Worm (Caenorhabditis elegans) whole organism, L1 larva: ENCODE results near the gene K08H10.6.

Source experiments
- C04F5.9 ChIP-seq: sonication (generic microtip); optimal IDR thresholded peaks from 2 replicates; lab custom pipeline; 2016; ENCODE audit warnings: missing genetic modification characterization, missing compliant biosample characterization
- C16A3.4 ChIP-seq: fragments of 150-350 bp; optimal IDR thresholded peaks from 2 replicates; lab custom pipeline; 2014; ENCODE audit warnings: missing biosample characterization, missing genetic modification characterization
- F16B12.6 ChIP-seq: fragments of 150-350 bp; optimal IDR thresholded peaks from 2 replicates; lab custom pipeline; 2014; ENCODE audit warnings: missing biosample characterization, missing genetic modification characterization
- Y116A8C.19 ChIP-seq: sonication (generic microtip); optimal IDR thresholded peaks from 2 replicates; lab custom pipeline; 2016; ENCODE audit warnings: missing compliant biosample characterization, missing genetic modification characterization, borderline replicate concordance
- aha-1 ChIP-seq: fragments of 150-350 bp; optimal IDR thresholded peaks from 2 replicates; lab custom pipeline; 2014; ENCODE audit warnings: missing biosample characterization, missing genetic modification characterization
- blmp-1 ChIP-seq: fragments of 150-350 bp; optimal IDR thresholded peaks from 2 replicates; lab custom pipeline; 2014; ENCODE audit warnings: missing biosample characterization, missing genetic modification characterization
- ceh-63 ChIP-seq: fragments of 200-800 bp; sonication (Bioruptor generic); optimal IDR thresholded peaks from 2 replicates; lab custom pipeline; 2018; ENCODE audit warnings: mild to moderate bottlenecking, missing genetic modification characterization, missing compliant biosample characterization
- ceh-82 ChIP-seq, 3 experiments: fragments of 150-350 bp in 1 of 3; sonication (generic microtip) in 2 of 3; optimal IDR thresholded peaks; 2 replicates each; lab custom pipeline; 2014 to 2017; ENCODE audit warnings: missing biosample characterization in 3 of 3, missing genetic modification characterization in 3 of 3
- ces-1 ChIP-seq: fragments of 150-350 bp; optimal IDR thresholded peaks from 2 replicates; lab custom pipeline; 2014; ENCODE audit warnings: missing biosample characterization, missing genetic modification reagents, missing genetic modification characterization
- dpl-1 ChIP-seq, 3 experiments: fragments of 150-350 bp in 2 of 3; sonication (generic microtip) in 1 of 3; optimal IDR thresholded peaks; 2 replicates each; lab custom pipeline; 2014 to 2017; ENCODE audit warnings: missing biosample characterization in 3 of 3, missing genetic modification characterization in 3 of 3, missing genetic modification reagents in 3 of 3
- dsc-1 ChIP-seq: sonication (generic microtip); optimal IDR thresholded peaks from 2 replicates; lab custom pipeline; 2016; ENCODE audit warnings: mild to moderate bottlenecking, missing genetic modification characterization, missing compliant biosample characterization
- egl-13 ChIP-seq: sonication (generic microtip); optimal IDR thresholded peaks from 2 replicates; lab custom pipeline; 2016; ENCODE audit warnings: missing genotype, missing genetic modification reagents, missing genetic modification characterization, missing compliant biosample characterization
- egl-27 ChIP-seq, 2 experiments: fragments of 150-350 bp in 1 of 2; sonication (generic microtip); optimal IDR thresholded peaks; 3 replicates each; lab custom pipeline; 2017 to 2018; ENCODE audit warnings: missing biosample characterization in 2 of 2, missing genetic modification characterization in 2 of 2, missing genetic modification reagents in 2 of 2
- ets-5 ChIP-seq: fragments of 200-800 bp; sonication (Bioruptor generic); IDR thresholded peaks from 2 replicates; pipeline ENCODE4 v1.3.6; 2022; ENCODE audit warnings: missing genetic modification characterization, missing compliant biosample characterization
- fkh-4 ChIP-seq: sonication (generic microtip); optimal IDR thresholded peaks from 2 replicates; lab custom pipeline; 2016; ENCODE audit warnings: missing compliant biosample characterization, missing genetic modification characterization, borderline replicate concordance
- fos-1 ChIP-seq: fragments of 150-350 bp; optimal IDR thresholded peaks from 2 replicates; lab custom pipeline; 2014; ENCODE audit warnings: missing biosample characterization, missing genetic modification characterization
- grh-1 ChIP-seq: fragments of 200-800 bp; sonication (Bioruptor generic); IDR thresholded peaks from 2 replicates; pipeline ENCODE4 v1.3.6; 2022; ENCODE audit warnings: missing genetic modification reagents, missing genetic modification characterization, missing compliant biosample characterization
- hlh-17 ChIP-seq: fragments of 200-800 bp; sonication (Bioruptor generic); optimal IDR thresholded peaks from 2 replicates; lab custom pipeline; 2018; ENCODE audit warnings: missing genetic modification characterization, mild to moderate bottlenecking, missing compliant biosample characterization, moderate library complexity, borderline replicate concordance
- hlh-4 ChIP-seq: sonication (generic microtip); optimal IDR thresholded peaks from 2 replicates; lab custom pipeline; 2016; ENCODE audit warnings: mild to moderate bottlenecking, missing genetic modification characterization, missing compliant biosample characterization
- irx-1 ChIP-seq: sonication (generic microtip); optimal IDR thresholded peaks from 2 replicates; lab custom pipeline; 2016; ENCODE audit warnings: missing genetic modification characterization, missing compliant biosample characterization
- isw-1 ChIP-seq: fragments of 200-800 bp; sonication (Bioruptor generic); IDR thresholded peaks from 2 replicates; pipeline ENCODE4 v1.3.6; 2022; ENCODE audit warnings: missing genetic modification characterization, missing compliant biosample characterization
- lin-13 ChIP-seq: fragments of 150-350 bp; optimal IDR thresholded peaks from 2 replicates; lab custom pipeline; 2014; ENCODE audit warnings: missing biosample characterization, missing genetic modification reagents, missing genetic modification characterization
- lin-35 ChIP-seq, 2 experiments: fragments of 150-350 bp; optimal IDR thresholded peaks; 2 replicates each; lab custom pipeline; 2014; ENCODE audit warnings: missing biosample characterization in 2 of 2, missing genetic modification characterization in 2 of 2, missing genetic modification reagents in 2 of 2
- lir-3 ChIP-seq: sonication (generic microtip); optimal IDR thresholded peaks from 2 replicates; lab custom pipeline; 2016; ENCODE audit warnings: mild to moderate bottlenecking, missing genetic modification characterization, moderate library complexity, missing compliant biosample characterization; ENCODE audit not compliant: poor library complexity
- lsy-2 ChIP-seq, 2 experiments: fragments of 150-350 bp; optimal IDR thresholded peaks; 2 replicates each; lab custom pipeline; 2014; ENCODE audit warnings: missing biosample characterization in 2 of 2, missing genetic modification characterization in 2 of 2
- mab-9 ChIP-seq: fragments of 200-800 bp; sonication (Bioruptor generic); IDR thresholded peaks from 2 replicates; pipeline ENCODE4 v1.3.6; 2022; ENCODE audit warnings: missing genetic modification reagents, missing genetic modification characterization, missing compliant biosample characterization
- mef-2 ChIP-seq: fragments of 150-350 bp; optimal IDR thresholded peaks from 2 replicates; lab custom pipeline; 2014; ENCODE audit warnings: missing biosample characterization, missing genetic modification characterization
- mep-1 ChIP-seq: fragments of 150-350 bp; optimal IDR thresholded peaks from 2 replicates; lab custom pipeline; 2014; ENCODE audit warnings: missing biosample characterization, missing genetic modification characterization
- nhr-11 ChIP-seq: fragments of 150-350 bp; optimal IDR thresholded peaks from 2 replicates; lab custom pipeline; 2014; ENCODE audit warnings: missing biosample characterization, missing genetic modification characterization
- nhr-19 ChIP-seq: fragments of 200-800 bp; sonication (Bioruptor generic); conservative IDR thresholded peaks from 2 replicates; pipeline ENCODE4 v1.3.6; 2022; ENCODE audit warnings: missing genetic modification characterization, missing compliant biosample characterization
- nhr-20 ChIP-seq: sonication (generic microtip); optimal IDR thresholded peaks from 2 replicates; lab custom pipeline; 2016; ENCODE audit warnings: mild to moderate bottlenecking, missing genetic modification characterization, missing compliant biosample characterization
- nhr-237 ChIP-seq: fragments of 150-350 bp; optimal IDR thresholded peaks from 2 replicates; lab custom pipeline; 2014; ENCODE audit warnings: missing biosample characterization, missing genetic modification characterization
- nhr-28 ChIP-seq: fragments of 150-350 bp; optimal IDR thresholded peaks from 2 replicates; lab custom pipeline; 2014; ENCODE audit warnings: missing biosample characterization, missing genetic modification characterization
- nhr-47 ChIP-seq: sonication (generic microtip); optimal IDR thresholded peaks from 2 replicates; lab custom pipeline; 2016; ENCODE audit warnings: mild to moderate bottlenecking, missing genetic modification characterization, moderate library complexity, missing compliant biosample characterization
- nhr-77 ChIP-seq: fragments of 150-350 bp; optimal IDR thresholded peaks from 2 replicates; lab custom pipeline; 2014; ENCODE audit warnings: missing biosample characterization, missing genetic modification characterization
- nhr-84 ChIP-seq: sonication (generic microtip); optimal IDR thresholded peaks from 2 replicates; lab custom pipeline; 2017; ENCODE audit warnings: missing biosample characterization, missing genetic modification characterization
- nhr-90 ChIP-seq: sonication (generic microtip); optimal IDR thresholded peaks from 2 replicates; lab custom pipeline; 2016; ENCODE audit warnings: mild to moderate bottlenecking, missing genetic modification characterization, missing compliant biosample characterization; ENCODE audit not compliant: poor library complexity
- snpc-4 ChIP-seq: fragments of 150-350 bp; optimal IDR thresholded peaks from 2 replicates; lab custom pipeline; 2014; ENCODE audit warnings: missing biosample characterization, missing genetic modification characterization
- snu-23 ChIP-seq: sonication (generic microtip); optimal IDR thresholded peaks from 2 replicates; lab custom pipeline; 2016; ENCODE audit warnings: missing genetic modification characterization, missing compliant biosample characterization
- sox-4 ChIP-seq: sonication (generic microtip); optimal IDR thresholded peaks from 2 replicates; lab custom pipeline; 2016; ENCODE audit warnings: missing genetic modification characterization, missing compliant biosample characterization
- sptf-1 ChIP-seq: fragments of 150-350 bp; optimal IDR thresholded peaks from 2 replicates; lab custom pipeline; 2014; ENCODE audit warnings: missing biosample characterization, missing genetic modification characterization
- sup-37 ChIP-seq: fragments of 200-800 bp; sonication (Bioruptor generic); optimal IDR thresholded peaks from 2 replicates; lab custom pipeline; 2018; ENCODE audit warnings: mild to moderate bottlenecking, missing genetic modification characterization, missing compliant biosample characterization
- tbx-2 ChIP-seq: sonication (generic microtip); optimal IDR thresholded peaks from 2 replicates; lab custom pipeline; 2016; ENCODE audit warnings: missing genetic modification characterization, missing compliant biosample characterization
- tlp-1 ChIP-seq: fragments of 150-350 bp; optimal IDR thresholded peaks from 2 replicates; lab custom pipeline; 2014; ENCODE audit warnings: missing biosample characterization, missing genetic modification characterization
- unc-130 ChIP-seq: fragments of 150-350 bp; optimal IDR thresholded peaks from 2 replicates; lab custom pipeline; 2017; ENCODE audit warnings: missing biosample characterization, missing genetic modification characterization, inconsistent platforms
- unc-30 ChIP-seq: sonication (generic microtip); optimal IDR thresholded peaks from 2 replicates; lab custom pipeline; 2017; ENCODE audit warnings: missing biosample characterization, missing genetic modification characterization
- unc-86 ChIP-seq: sonication (generic microtip); optimal IDR thresholded peaks from 2 replicates; lab custom pipeline; 2016; ENCODE audit warnings: missing genetic modification characterization, missing compliant biosample characterization
- unc-98 ChIP-seq: fragments of 200-800 bp; sonication (Bioruptor generic); IDR thresholded peaks from 2 replicates; pipeline ENCODE4 v1.3.6; 2022; ENCODE audit warnings: missing genetic modification characterization, missing compliant biosample characterization
- vab-15 ChIP-seq: sonication (generic microtip); optimal IDR thresholded peaks from 2 replicates; lab custom pipeline; 2017; ENCODE audit warnings: missing genotype, mild to moderate bottlenecking, missing genetic modification characterization, missing compliant biosample characterization
- xbp-1 ChIP-seq: sonication (generic microtip); optimal IDR thresholded peaks from 2 replicates; lab custom pipeline; 2016; ENCODE audit warnings: missing genetic modification characterization, missing compliant biosample characterization
- zag-1 ChIP-seq: fragments of 150-350 bp; optimal IDR thresholded peaks from 2 replicates; lab custom pipeline; 2014; ENCODE audit warnings: missing biosample characterization, missing genetic modification characterization
- zip-4 ChIP-seq: fragments of 200-800 bp; sonication (Bioruptor generic); optimal IDR thresholded peaks from 2 replicates; lab custom pipeline; 2018; ENCODE audit warnings: mild to moderate bottlenecking, missing genetic modification characterization, moderate library complexity, missing compliant biosample characterization
- ztf-11 ChIP-seq, 2 experiments: sonication (generic microtip); optimal IDR thresholded peaks; 2 replicates each; lab custom pipeline; 2016 to 2017; ENCODE audit warnings: missing genetic modification characterization in 2 of 2, missing biosample characterization in 1 of 2, missing compliant biosample characterization in 1 of 2

The K08H10.6 gene

DNA sequence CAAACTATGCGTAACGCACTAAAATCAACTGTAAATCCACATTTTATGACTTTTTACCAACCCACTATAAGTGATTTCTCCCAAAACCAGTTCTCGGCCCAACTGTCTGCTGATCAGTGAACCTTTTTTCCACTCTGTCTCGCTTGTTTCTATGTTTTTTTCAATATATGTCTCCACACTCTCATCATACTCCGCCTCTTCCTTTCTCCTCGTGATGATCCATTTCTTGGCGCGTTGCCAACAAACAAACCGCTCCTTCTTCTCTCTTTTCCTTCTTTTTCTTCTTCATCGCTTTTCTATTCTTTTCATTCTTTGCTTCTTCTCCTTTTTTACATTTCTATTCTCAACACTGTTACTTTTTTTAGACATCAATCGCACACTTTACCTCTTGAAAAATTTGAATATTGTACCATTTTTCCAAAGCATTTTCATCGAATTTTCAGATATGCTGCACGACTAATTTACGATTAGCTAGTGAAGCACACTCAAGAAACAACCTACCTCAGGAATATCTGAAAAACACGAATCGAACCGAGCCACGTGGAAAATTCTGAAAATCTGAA is 47.6 kb upstream of the K08H10.6 start, which contains the start of gene T06E8.8 (continued):
- TF ChIP-seq zip-4 (GFP tag; lab: Kevin White, UChicago) = no peak
- TF ChIP-seq sup-37 = no peak
- no peak for TF ChIP-seq aha-1 (tag; lab: Kevin White, UChicago)
- peak; percentile 41 for TF ChIP-seq unc-130 (tag; lab: Kevin White, UChicago)
- TF ChIP-seq hlh-17 (GFP tag; lab: Kevin White, UChicago) = no peak
- peak; percentile 21 for TF ChIP-seq irx-1 (tag; lab: Kevin White, UChicago)
- no peak for TF ChIP-seq mab-9 (GFP tag; lab: Robert Waterston, UW)
- TF ChIP-seq ets-5 (GFP tag; lab: Robert Waterston, UW) = no peak
- TF ChIP-seq tlp-1 (tag; lab: Kevin White, UChicago) = no peak
- peak; percentile 78 to 94 for TF ChIP-seq lsy-2 (tag; optimal IDR thresholded peaks at IDR 0.05; lab: Kevin White, UChicago)
- no peak for TF ChIP-seq isw-1 (GFP tag; lab: Robert Waterston, UW)
- peak; percentile 37 for TF ChIP-seq lin-13
- peak; percentile 25 for TF ChIP-seq sox-4 (tag; lab: Kevin White, UChicago)
- TF ChIP-seq nhr-28 (tag; lab: Kevin White, UChicago) = no peak
- no peak for TF ChIP-seq F16B12.6 (tag; lab: Kevin White, UChicago)
- peak; percentile 49 for TF ChIP-seq C16A3.4 (tag; lab: Kevin White, UChicago)
- TF ChIP-seq hlh-4 (tag; lab: Kevin White, UChicago) = no peak
- TF ChIP-seq nhr-90 (tag; lab: Kevin White, UChicago) = peak; percentile 82
- TF ChIP-seq xbp-1 = peak; percentile 64
- TF ChIP-seq unc-86 (tag; lab: Kevin White, UChicago) = no peak
- no peak for TF ChIP-seq sptf-1 (tag; lab: Kevin White, UChicago)
- peak; percentile 82 for TF ChIP-seq tbx-2 (tag; lab: Kevin White, UChicago)
- TF ChIP-seq dpl-1 (GFP tag; optimal IDR thresholded peaks at IDR 0.05; lab: Kevin White, UChicago) = peak; percentile 4 to 54 (median 23)
- no peak for TF ChIP-seq ztf-11 (tag; optimal IDR thresholded peaks at IDR 0.05; lab: Kevin White, UChicago)
- no peak for TF ChIP-seq fos-1
- TF ChIP-seq nhr-237 (tag; lab: Kevin White, UChicago) = no peak
- TF ChIP-seq fkh-4 = no peak
- no peak for TF ChIP-seq dsc-1 (tag; lab: Kevin White, UChicago)
- no peak for TF ChIP-seq lir-3 (tag; lab: Kevin White, UChicago)
- no peak for TF ChIP-seq C04F5.9
- peak; percentile 91 for TF ChIP-seq nhr-20
- peak; percentile 87 for TF ChIP-seq snu-23
- peak; percentile 62 for TF ChIP-seq mep-1
- TF ChIP-seq ces-1 (GFP tag; lab: Kevin White, UChicago) = no peak
- TF ChIP-seq unc-30 (tag; lab: Kevin White, UChicago) = no peak
- TF ChIP-seq nhr-77 (tag; lab: Kevin White, UChicago) = peak; percentile 49
- TF ChIP-seq snpc-4 (tag; lab: Kevin White, UChicago) = peak; percentile 26
- no peak for TF ChIP-seq Y116A8C.19 (tag; lab: Kevin White, UChicago)
- peak; percentile 81 for TF ChIP-seq nhr-19
- TF ChIP-seq blmp-1 (tag; lab: Kevin White, UChicago) = peak; percentile 97
- TF ChIP-seq ceh-82 (tag; optimal IDR thresholded peaks at IDR 0.05; lab: Kevin White, UChicago) = peak in 2 of 3 experiments; percentile 35 to 64
- TF ChIP-seq egl-13 = no peak
- peak; percentile 20 for TF ChIP-seq nhr-11
- TF ChIP-seq grh-1 (GFP tag; lab: Robert Waterston, UW) = peak; percentile 93
- TF ChIP-seq vab-15 (tag; lab: Kevin White, UChicago) = no peak
- no peak for TF ChIP-seq zag-1
- no peak for TF ChIP-seq nhr-84
- peak; percentile 73 for TF ChIP-seq nhr-47 (tag; lab: Kevin White, UChicago)
- TF ChIP-seq mef-2 (tag; lab: Kevin White, UChicago) = no peak
- no peak for TF ChIP-seq unc-98
- no peak for TF ChIP-seq egl-27 (tag; optimal IDR thresholded peaks at IDR 0.05; lab: Kevin White, UChicago)
- TF ChIP-seq ceh-63 = no peak
- peak; percentile 46 to 71 for TF ChIP-seq lin-35 (GFP tag; optimal IDR thresholded peaks at IDR 0.05; lab: Kevin White, UChicago)
